Worm (Caenorhabditis elegans) whole organism, L2 larva: ENCODE data around the gene T08A11.1.

Source experiments
- R02D3.7 ChIP-seq: fragments of 150-350 bp; optimal IDR thresholded peaks from 2 replicates; lab custom pipeline; 2014; ENCODE audit warnings: missing biosample characterization, missing genetic modification characterization
- alr-1 ChIP-seq: fragments of 150-350 bp; optimal IDR thresholded peaks from 2 replicates; lab custom pipeline; 2014; ENCODE audit warnings: missing biosample characterization, missing genetic modification characterization
- ama-1 ChIP-seq: fragments of 150-350 bp; optimal IDR thresholded peaks from 2 replicates; lab custom pipeline; 2018; ENCODE audit warnings: inconsistent platforms
- blmp-1 ChIP-seq: sonication (generic microtip); optimal IDR thresholded peaks from 2 replicates; lab custom pipeline; 2017; ENCODE audit warnings: missing genetic modification characterization, mild to moderate bottlenecking, missing compliant biosample characterization, antibody characterized with exemption, moderate library complexity; ENCODE audit not compliant: insufficient read depth
- egl-27 ChIP-seq: sonication (generic microtip); optimal IDR thresholded peaks from 3 replicates; lab custom pipeline; 2017; ENCODE audit warnings: missing biosample characterization, missing genetic modification reagents, missing genetic modification characterization
- elt-1 ChIP-seq: fragments of 150-350 bp; optimal IDR thresholded peaks from 2 replicates; lab custom pipeline; 2014; ENCODE audit warnings: missing biosample characterization, missing genetic modification characterization
- gmeb-1 ChIP-seq: fragments of 150-350 bp; optimal IDR thresholded peaks from 2 replicates; lab custom pipeline; 2014; ENCODE audit warnings: missing biosample characterization, missing genetic modification characterization
- nhr-21 ChIP-seq: fragments of 150-350 bp; optimal IDR thresholded peaks from 2 replicates; lab custom pipeline; 2014; ENCODE audit warnings: missing biosample characterization, missing genetic modification characterization
- nhr-25 ChIP-seq: fragments of 150-350 bp; sonication (generic microtip); optimal IDR thresholded peaks from 3 replicates; lab custom pipeline; 2014; ENCODE audit warnings: missing biosample characterization, missing genetic modification characterization
- nhr-77 ChIP-seq: fragments of 150-350 bp; optimal IDR thresholded peaks from 2 replicates; lab custom pipeline; 2014; ENCODE audit warnings: missing biosample characterization, missing genetic modification characterization
- skn-1 ChIP-seq: sonication (generic microtip); optimal IDR thresholded peaks from 2 replicates; lab custom pipeline; 2017; ENCODE audit warnings: missing biosample characterization, missing genetic modification characterization
- snpc-4 ChIP-seq: fragments of 150-350 bp; optimal IDR thresholded peaks from 2 replicates; lab custom pipeline; 2014; ENCODE audit warnings: missing biosample characterization, missing genetic modification characterization

DNA sequence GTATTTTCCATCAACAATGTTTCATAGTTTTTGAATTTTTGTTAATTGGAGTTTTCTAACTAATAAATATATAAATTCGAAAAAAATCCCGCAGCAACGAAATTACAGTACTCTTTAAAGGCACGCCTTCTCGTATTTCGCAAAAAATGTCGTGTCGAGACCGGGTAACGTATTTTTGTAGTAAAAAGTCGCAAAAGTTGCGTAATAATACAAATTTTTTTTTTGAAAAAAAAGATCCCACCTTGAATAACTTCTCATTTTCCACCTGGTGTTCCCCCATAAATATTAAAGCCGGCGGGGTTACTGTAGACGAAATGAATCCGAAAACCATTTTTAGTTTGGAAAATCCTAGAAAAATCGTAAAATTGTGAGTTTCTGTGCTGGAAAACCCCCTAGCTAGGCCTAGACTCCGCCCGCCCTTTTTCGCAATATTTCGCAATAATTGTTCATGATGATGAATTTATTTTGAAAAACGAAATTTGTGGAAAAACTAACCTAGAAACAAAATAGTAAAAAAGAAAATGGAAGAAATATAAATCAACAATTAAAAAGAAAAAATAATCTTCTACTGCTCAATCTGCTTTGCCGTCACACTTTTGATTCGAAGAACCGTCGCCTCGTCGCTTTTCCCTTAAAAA, 20.6 kb downstream of the T08A11.1 start, which contains the start of gene F43C1.7:
- TF ChIP-seq alr-1 (tag; lab: Kevin White, UChicago) (no peak), skn-1 (tag; lab: Kevin White, UChicago) (no peak), R02D3.7 (no peak), snpc-4 (tag; lab: Kevin White, UChicago) (no peak), nhr-25 (tag; lab: Kevin White, UChicago) (no peak), ama-1 (lab: Kevin White, UChicago) (no peak), gmeb-1 (tag; lab: Kevin White, UChicago) (no peak), nhr-21 (tag; lab: Kevin White, UChicago) (no peak), elt-1 (tag; lab: Kevin White, UChicago) (no peak), nhr-77 (no peak), egl-27 (tag; lab: Kevin White, UChicago) (no peak), blmp-1 (tag; lab: Kevin White, UChicago) (no peak)
